Worm (Caenorhabditis elegans): Measurements from ENCODE around the gene C18B12.4.

- TF ChIP-seq lin-39 (tag; optimal IDR thresholded peaks at IDR 0.05) (no peak), fkh-4 (tag; optimal IDR thresholded peaks at IDR 0.05; ENCODE audit: borderline replicate concordance) (no peak), alr-1 (tag; optimal IDR thresholded peaks at IDR 0.05; ENCODE audit: borderline replicate concordance) (no peak), elt-3 (tag; optimal IDR thresholded peaks at IDR 0.05) (no peak), egl-27 (tag; optimal IDR thresholded peaks at IDR 0.05) (no peak), hpl-2 (GFP tag; optimal IDR thresholded peaks at IDR 0.05) (no peak), lsy-2 (tag; optimal IDR thresholded peaks at IDR 0.05) (no peak), unc-62 (GFP tag; optimal IDR thresholded peaks at IDR 0.05) (no peak), ztf-11 (tag; optimal IDR thresholded peaks at IDR 0.05) (no peak), nhr-11 (tag; optimal IDR thresholded peaks at IDR 0.05) (no peak), lin-13 (GFP tag; optimal IDR thresholded peaks at IDR 0.05) (no peak), snpc-4 (tag; optimal IDR thresholded peaks at IDR 0.05) (no peak), skn-1 (tag; optimal IDR thresholded peaks at IDR 0.05) (no peak)
Measured at ce11 chrX:15078276-15078675, 37.9 kb upstream of the C18B12.4 start.

All from whole organism, L1 larva.